Fruit fly (Drosophila melanogaster) whole organism: Measurements from ENCODE around the gene Rbcn-3B.

Experiments
- Dll ChIP-seq: fragments of >200 bp; optimal IDR thresholded peaks from 2 replicates; lab custom pipeline; 2017
- pan ChIP-seq: fragments of >200 bp; optimal IDR thresholded peaks from 2 replicates; lab custom pipeline; 2017
- psq ChIP-seq: fragments of >200 bp; optimal IDR thresholded peaks from 2 replicates; lab custom pipeline; 2017
- usp ChIP-seq: fragments of >200 bp; optimal IDR thresholded peaks from 2 replicates; lab custom pipeline; 2017; ENCODE audit warnings: missing biosample characterization, missing genetic modification characterization, mixed read lengths

DNA sequence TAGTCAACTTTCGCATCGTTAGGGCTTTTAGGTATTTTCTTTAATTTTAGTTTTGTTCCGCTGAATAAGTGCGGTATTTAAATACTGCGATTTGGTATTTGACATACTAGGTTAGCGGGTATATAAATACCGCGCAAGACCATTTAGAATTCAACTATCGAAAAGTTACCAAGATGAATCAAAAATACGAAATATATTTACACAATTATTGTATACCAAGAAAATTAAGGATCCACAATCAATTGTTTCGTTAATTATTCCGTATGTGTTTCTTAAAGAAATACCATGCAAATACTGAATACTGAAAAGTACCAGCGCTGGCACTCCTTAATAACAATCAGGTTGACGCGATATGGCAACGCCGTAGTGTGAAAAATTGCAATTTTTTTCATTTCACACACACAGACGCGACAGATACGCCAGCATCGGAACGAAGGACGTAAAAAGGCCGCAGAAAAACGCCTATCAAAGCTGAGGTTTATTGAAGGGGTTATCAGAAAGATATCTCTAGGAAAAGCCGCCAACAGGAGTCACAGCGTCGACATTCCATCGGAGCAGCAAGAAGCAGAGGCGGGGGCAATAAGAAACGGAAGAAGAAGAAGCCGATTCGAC is 35.1 kb upstream of the Rbcn-3B start, which contains the start of the genes Pgam5 and Vps26:
- TF ChIP-seq pan (lab: Kevin White, UChicago), result no peak
- no peak for TF ChIP-seq usp (GFP tag; lab: Kevin White, UChicago)
- TF ChIP-seq Dll (lab: Kevin White, UChicago), result no peak
- no peak for TF ChIP-seq psq (lab: Kevin White, UChicago)
